Worm (Caenorhabditis elegans) whole organism, L4 larva: ENCODE results near the gene oac-48.

Source experiments
- aly-2 ChIP-seq: sonication (generic microtip); optimal IDR thresholded peaks from 2 replicates; lab custom pipeline; 2018; ENCODE audit warnings: missing biosample characterization, missing genetic modification characterization
- ceh-44 ChIP-seq: fragments of 200-800 bp; sonication (Bioruptor generic); IDR thresholded peaks from 2 replicates; pipeline ENCODE4 v1.3.6; 2022; ENCODE audit warnings: missing genetic modification reagents, missing genetic modification characterization, missing compliant biosample characterization
- daf-19 ChIP-seq: fragments of 200-800 bp; sonication (Bioruptor generic); conservative IDR thresholded peaks from 2 replicates; pipeline ENCODE4 v1.3.6; 2022; ENCODE audit warnings: missing genetic modification characterization, missing compliant biosample characterization
- hlh-11 ChIP-seq: fragments of 200-800 bp; sonication (Bioruptor generic); optimal IDR thresholded peaks from 2 replicates; lab custom pipeline; 2018; ENCODE audit warnings: mild to moderate bottlenecking, missing genetic modification characterization, missing compliant biosample characterization
- lin-13 ChIP-seq: fragments of 150-350 bp; optimal IDR thresholded peaks from 2 replicates; lab custom pipeline; 2014; ENCODE audit warnings: missing biosample characterization, missing genetic modification reagents, missing genetic modification characterization
- lin-15B ChIP-seq: fragments of 150-350 bp; sonication (generic microtip); optimal IDR thresholded peaks from 3 replicates; lab custom pipeline; 2014; ENCODE audit warnings: missing biosample characterization, missing genetic modification characterization
- nhr-237 ChIP-seq: sonication (generic microtip); optimal IDR thresholded peaks from 2 replicates; lab custom pipeline; 2017; ENCODE audit warnings: missing biosample characterization, missing genetic modification characterization
- nhr-76 ChIP-seq: fragments of 150-350 bp; optimal IDR thresholded peaks from 2 replicates; lab custom pipeline; 2014; ENCODE audit warnings: missing biosample characterization, missing genetic modification characterization
- nhr-77 ChIP-seq: fragments of 150-350 bp; optimal IDR thresholded peaks from 2 replicates; lab custom pipeline; 2014; ENCODE audit warnings: missing biosample characterization, missing genetic modification characterization
- pqm-1 ChIP-seq: sonication (generic microtip); optimal IDR thresholded peaks from 2 replicates; lab custom pipeline; 2017; ENCODE audit warnings: missing biosample characterization, missing genetic modification characterization
- snpc-1.2 ChIP-seq: fragments of 200-800 bp; sonication (Bioruptor generic); IDR thresholded peaks from 2 replicates; pipeline ENCODE4 v1.3.6; 2022; ENCODE audit warnings: missing genetic modification reagents, missing genetic modification characterization, missing compliant biosample characterization
- snpc-4 ChIP-seq: fragments of 150-350 bp; optimal IDR thresholded peaks from 2 replicates; lab custom pipeline; 2014; ENCODE audit warnings: missing biosample characterization, missing genetic modification characterization
- unc-39 ChIP-seq: sonication (generic microtip); optimal IDR thresholded peaks from 2 replicates; lab custom pipeline; 2017; ENCODE audit warnings: missing biosample characterization, missing genetic modification characterization
- unc-62 ChIP-seq, 3 experiments: fragments of 150-350 bp in 1 of 3; sonication (generic microtip); optimal IDR thresholded peaks in 2 of 3; peaks in 1 of 3; 1 replicate in 1 of 3; 2 replicates in 2 of 3; lab custom pipeline; 2014 to 2017; ENCODE audit warnings: missing biosample characterization in 3 of 3, missing genetic modification characterization in 3 of 3, missing genetic modification reagents in 3 of 3, missing genotype in 1 of 3

DNA sequence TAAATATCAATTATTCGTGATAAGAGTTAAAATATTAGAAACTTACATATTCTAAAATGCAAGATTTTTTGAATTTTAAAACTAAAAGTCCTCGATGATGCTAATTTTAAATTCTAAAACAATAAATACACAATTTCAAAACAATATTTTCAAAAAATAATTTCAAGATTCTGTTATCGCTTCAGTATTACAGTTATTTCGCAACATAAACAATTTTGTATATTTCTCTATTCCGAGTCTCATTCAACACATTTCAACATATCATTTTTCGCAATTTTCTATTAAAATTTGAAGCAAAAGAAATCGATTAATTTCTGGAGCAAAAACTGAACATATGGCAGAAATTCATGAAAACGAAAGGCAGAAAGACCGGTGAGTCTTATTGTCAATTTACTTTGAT, 40.4 kb upstream of the oac-48 start, which contains the start of gene fbxa-98:
- TF ChIP-seq unc-62 (GFP tag; optimal IDR thresholded peaks at IDR 0.05 in 1 of 2; lab: Kevin White, UChicago), result no peak
- no peak for TF ChIP-seq unc-62 (tag; optimal IDR thresholded peaks at IDR 0.05; lab: Kevin White, UChicago)
- TF ChIP-seq nhr-237 (tag; lab: Kevin White, UChicago), result no peak
- no peak for TF ChIP-seq daf-19 (GFP tag; lab: Robert Waterston, UW)
- TF ChIP-seq aly-2 (tag; lab: Kevin White, UChicago), result no peak
- no peak for TF ChIP-seq ceh-44 (GFP tag; lab: Robert Waterston, UW)
- TF ChIP-seq pqm-1 (tag; lab: Kevin White, UChicago), result no peak
- no peak for TF ChIP-seq lin-15B
- no peak for TF ChIP-seq nhr-77 (tag; lab: Kevin White, UChicago)
- TF ChIP-seq snpc-4 (tag; lab: Kevin White, UChicago), result no peak
- TF ChIP-seq lin-13 (GFP tag; lab: Kevin White, UChicago), result no peak
- no peak for TF ChIP-seq unc-39
- TF ChIP-seq hlh-11 (tag; lab: Kevin White, UChicago), result no peak
- no peak for TF ChIP-seq nhr-76 (tag; lab: Kevin White, UChicago)
- no peak for TF ChIP-seq snpc-1.2
